Worm (Caenorhabditis elegans) whole organism, L4/young adult: ENCODE results near the gene Y41E3.18.
A peak's percentile ranks its signal among the peaks of the same experiment; 100 is the strongest.

ENCODE experiments used
- W03F9.2 ChIP-seq: fragments of 150-350 bp; optimal IDR thresholded peaks from 2 replicates; lab custom pipeline; 2014; ENCODE audit warnings: missing biosample characterization, missing genetic modification characterization
- dao-5 ChIP-seq: sonication (generic microtip); optimal IDR thresholded peaks from 2 replicates; lab custom pipeline; 2016; ENCODE audit warnings: missing genotype, missing genetic modification characterization, moderate library complexity, missing compliant biosample characterization
- him-1 ChIP-seq: sonication (generic microtip); optimal IDR thresholded peaks from 2 replicates; lab custom pipeline; 2016; ENCODE audit warnings: missing genotype, missing genetic modification reagents, missing genetic modification characterization, missing compliant biosample characterization

Gene Y41E3.18

DNA sequence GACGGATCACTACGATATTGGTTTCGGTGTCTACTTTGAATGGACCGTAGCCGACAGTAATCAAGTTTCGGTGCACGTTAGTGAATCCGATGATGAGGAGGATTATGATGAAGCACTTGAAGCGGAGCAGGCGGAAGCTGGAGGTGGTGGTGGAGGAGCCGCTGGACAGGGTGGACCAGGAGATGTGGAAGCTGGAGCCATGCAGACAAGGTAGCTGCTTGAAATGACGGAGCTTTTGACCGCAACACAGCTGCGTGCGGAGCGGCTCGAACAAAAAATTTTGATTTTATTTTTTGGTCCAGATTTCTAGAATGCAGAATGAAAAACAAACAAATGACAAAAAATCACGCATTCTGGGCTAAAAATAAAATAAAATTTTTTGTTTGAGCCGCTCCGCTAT is 41.1 kb downstream of the Y41E3.18 start:
- no peak for TF ChIP-seq W03F9.2 (tag; lab: Kevin White, UChicago)
- TF ChIP-seq dao-5 (tag; lab: Kevin White, UChicago): no peak
- TF ChIP-seq him-1: no peak

DNA sequence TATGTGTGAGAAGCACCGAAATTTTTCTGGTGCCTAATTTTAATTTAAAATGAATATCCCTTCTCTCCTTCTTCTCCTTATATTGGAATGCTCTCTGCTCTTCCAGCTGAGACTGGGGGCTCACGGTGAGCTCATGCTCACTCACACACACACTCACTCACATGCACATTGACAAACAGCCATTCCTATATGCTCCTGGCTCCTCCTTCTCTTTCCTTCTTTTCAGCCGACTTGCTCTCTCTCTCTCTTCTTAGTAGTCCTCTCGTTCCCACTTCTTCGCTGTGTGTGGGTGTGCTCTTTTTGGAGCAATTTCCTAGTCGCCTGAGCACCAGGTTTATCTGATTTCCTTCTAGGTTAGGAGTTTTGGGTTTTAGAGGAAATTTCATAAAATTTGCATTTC is 44.6 kb downstream of the Y41E3.18 start:
- TF ChIP-seq him-1 (peak; percentile 10), W03F9.2 (tag; lab: Kevin White, UChicago) (no peak)

DNA sequence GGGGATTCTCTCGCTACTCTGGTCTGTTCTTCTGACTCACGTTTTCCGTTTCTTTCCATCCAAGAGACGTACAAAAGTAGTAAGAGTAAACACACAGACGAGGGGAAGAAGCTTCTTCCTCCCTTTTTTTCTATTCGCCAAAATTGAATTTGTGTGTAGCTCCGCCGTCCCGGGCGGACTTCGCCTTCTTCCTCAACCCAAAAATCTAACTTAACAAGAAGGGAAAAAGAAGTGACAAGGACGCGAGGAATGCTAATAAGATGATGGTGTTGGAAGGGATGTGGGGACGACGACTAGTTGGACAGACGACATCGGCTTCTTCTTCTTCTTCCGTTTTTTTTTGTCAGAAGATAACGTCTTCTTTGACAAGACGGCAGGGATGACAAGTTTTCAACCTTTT is 48.6 kb downstream of the Y41E3.18 start:
- no peak for TF ChIP-seq dao-5 (tag; lab: Kevin White, UChicago)
- no peak for TF ChIP-seq W03F9.2 (tag; lab: Kevin White, UChicago)
- no peak for TF ChIP-seq him-1

DNA sequence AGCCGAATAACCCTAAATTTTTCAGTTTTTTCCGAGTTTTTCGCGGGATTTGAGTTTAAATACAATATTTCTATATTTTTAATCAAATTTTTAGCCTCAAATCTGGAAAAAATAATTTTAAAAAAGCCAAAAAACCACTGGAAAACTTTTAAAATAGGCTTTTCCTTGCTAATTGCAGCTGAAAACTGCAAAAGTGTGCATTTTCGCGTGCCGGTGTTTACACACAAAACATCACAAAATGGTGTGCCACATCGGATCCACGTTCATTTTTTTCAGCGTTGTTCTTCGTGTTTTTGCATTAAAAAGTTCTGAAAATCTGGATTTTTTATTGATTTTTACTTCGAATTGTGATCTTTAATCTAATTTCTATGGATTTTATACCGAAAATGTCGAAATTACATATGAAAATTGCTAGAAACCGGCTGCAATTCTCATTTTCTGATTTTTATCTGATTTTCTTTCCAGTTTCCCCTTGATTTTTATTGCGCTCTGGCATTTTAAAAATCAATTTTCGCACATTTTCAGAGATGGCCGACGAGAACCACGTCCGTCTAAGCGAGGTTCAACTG is 52.0 kb downstream of the Y41E3.18 start, which contains the start of gene Y41E3.7:
Gene Y41E3.7, plus strand, starts transcription at position 519 of the 569 bp plus-strand sequence.
- no peak for TF ChIP-seq dao-5 (tag; lab: Kevin White, UChicago)
- TF ChIP-seq W03F9.2 (tag; lab: Kevin White, UChicago): peak; percentile 10

DNA sequence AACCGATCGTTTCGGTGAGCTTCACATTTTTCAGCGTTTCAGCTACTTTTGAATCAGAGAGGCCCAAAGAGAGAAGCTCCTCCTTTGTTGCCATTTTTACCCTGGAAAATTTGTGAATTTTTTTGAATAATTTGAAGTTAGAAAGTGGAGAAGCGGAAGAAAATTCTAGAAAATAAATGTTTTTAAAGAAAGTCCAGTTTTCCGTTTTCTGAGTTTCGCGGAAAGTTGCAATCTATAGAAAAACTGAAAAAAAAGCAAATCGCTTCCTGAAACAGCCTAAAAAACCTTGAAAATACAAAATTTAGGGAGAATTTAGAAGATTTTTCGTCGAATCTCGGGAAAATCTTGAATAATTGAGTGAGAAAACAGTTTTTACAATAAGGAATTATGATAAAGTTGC is 52.5 kb downstream of the Y41E3.18 start, which contains the start of gene qars-1:
Gene qars-1, minus strand, starts transcription at position 101 of the 400 bp plus-strand sequence.
- TF ChIP-seq him-1 (no peak), dao-5 (tag; lab: Kevin White, UChicago) (no peak), W03F9.2 (tag; lab: Kevin White, UChicago) (no peak)

DNA sequence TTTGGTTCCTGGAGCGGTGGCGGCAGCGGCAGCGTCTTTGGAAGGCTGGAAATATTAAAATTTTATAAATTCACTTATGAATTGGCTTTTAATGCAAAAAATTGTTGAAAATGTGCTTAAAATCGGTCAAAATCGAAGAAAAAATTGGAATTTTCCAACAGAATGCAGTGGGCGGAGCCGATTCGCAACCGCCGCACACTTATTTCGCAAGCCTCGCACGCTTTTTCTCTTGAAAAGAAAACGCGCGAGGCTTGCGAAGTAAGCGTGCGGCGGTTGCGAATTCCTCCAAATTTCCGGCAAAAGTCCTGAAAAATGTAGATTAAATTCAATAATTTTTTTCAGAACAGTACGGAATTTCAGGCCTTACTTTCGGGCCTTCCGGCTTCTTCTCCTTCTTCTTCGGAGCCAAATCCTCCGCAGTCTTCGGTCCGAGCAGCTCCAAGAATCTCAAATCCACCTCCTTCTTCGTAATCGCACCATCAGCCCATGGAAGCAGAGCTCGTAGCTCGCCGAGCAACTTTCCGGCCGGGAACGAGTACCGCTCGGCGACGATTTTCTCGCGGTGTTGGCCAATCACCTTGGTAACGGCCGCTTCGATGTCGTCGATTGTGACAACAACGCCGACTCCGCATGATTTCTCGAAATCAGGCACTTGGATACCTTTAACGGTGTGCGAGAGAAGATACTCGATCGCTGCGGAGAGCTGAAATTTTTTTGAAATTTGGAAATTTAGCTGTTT is 53.2 kb downstream of the Y41E3.18 start:
- TF ChIP-seq him-1 (no peak), W03F9.2 (tag; lab: Kevin White, UChicago) (no peak)
